Worm (Caenorhabditis elegans): Measurements from ENCODE around the gene T07G12.5.
A peak's percentile ranks its signal among the peaks of the same experiment; 100 is the strongest.

The T07G12.5 gene

DNA sequence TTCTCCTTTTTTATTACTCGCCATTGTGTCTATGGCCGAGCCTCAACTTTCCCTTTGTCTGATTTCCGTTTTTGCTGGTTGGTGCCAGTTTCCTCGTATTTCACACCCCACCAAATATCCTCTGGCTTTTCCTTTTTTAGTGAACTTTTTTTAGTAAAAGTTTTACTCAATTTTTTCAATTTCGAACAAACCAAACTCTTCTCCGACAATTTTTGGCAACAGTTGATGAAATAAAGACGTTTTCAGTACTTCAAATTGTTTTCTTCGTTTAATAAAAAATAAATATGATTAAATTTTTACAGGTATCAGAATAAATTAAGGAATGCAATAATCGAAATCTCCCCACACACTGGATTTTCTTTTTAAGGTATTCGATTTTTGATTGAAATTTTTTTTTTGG, 23.8 kb downstream of the T07G12.5 start, which contains the start of gene cal-4:
Gene cal-4 (plus strand): TSS at position 301 of the 400 bp plus-strand sequence.
- no peak for TF ChIP-seq mab-5 (tag; optimal IDR thresholded peaks at IDR 0.05)
- TF ChIP-seq sma-9 (GFP tag; optimal IDR thresholded peaks at IDR 0.05), result no peak
- TF ChIP-seq sma-9 (tag; optimal IDR thresholded peaks at IDR 0.05), result no peak
- no peak for TF ChIP-seq unc-55 (GFP tag; optimal IDR thresholded peaks at IDR 0.05)
- TF ChIP-seq blmp-1 (tag; optimal IDR thresholded peaks at IDR 0.05; ENCODE audit: insufficient read depth), result no peak
- no peak for TF ChIP-seq unc-39 (tag; optimal IDR thresholded peaks at IDR 0.05)
- TF ChIP-seq dmd-4 (tag; optimal IDR thresholded peaks at IDR 0.05), result no peak
- no peak for TF ChIP-seq nhr-25 (tag; optimal IDR thresholded peaks at IDR 0.05)
- no peak for TF ChIP-seq ama-1 (optimal IDR thresholded peaks at IDR 0.05)
- TF ChIP-seq R02D3.7 (tag; optimal IDR thresholded peaks at IDR 0.05), result no peak
- TF ChIP-seq ztf-4 (tag; optimal IDR thresholded peaks at IDR 0.05), result no peak
- TF ChIP-seq peb-1 (tag; optimal IDR thresholded peaks at IDR 0.05), result no peak
- TF ChIP-seq ceh-16 (tag; optimal IDR thresholded peaks at IDR 0.05), result no peak
- TF ChIP-seq elt-3 (tag; optimal IDR thresholded peaks at IDR 0.05), result no peak

DNA sequence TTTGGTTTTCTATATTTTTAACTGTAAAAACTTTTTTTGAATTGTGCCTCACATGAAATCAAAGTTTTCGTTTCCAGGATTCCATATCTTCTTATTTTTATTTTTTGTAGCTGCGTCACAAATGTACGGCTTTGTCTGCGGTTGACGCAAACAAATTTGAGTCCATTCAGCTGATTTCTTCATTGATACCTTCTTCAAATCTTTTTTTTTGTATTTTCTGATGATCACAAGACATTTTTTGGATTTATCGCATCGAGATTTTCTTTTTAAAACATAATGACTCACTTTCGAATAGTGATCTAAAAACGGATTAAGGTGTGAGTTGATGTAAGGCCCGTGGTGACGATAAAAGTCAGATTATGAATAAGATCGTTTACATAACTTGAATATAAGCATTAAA, 26.3 kb downstream of the T07G12.5 start:
- TF ChIP-seq C34F6.9 (tag; optimal IDR thresholded peaks at IDR 0.05) (no peak), mdl-1 (tag; optimal IDR thresholded peaks at IDR 0.05) (no peak), R02D3.7 (tag; optimal IDR thresholded peaks at IDR 0.05) (no peak), unc-62 (GFP tag; optimal IDR thresholded peaks at IDR 0.05) (no peak), elt-3 (tag; optimal IDR thresholded peaks at IDR 0.05) (no peak), nhr-12 (tag; optimal IDR thresholded peaks at IDR 0.05) (no peak), nhr-129 (tag; optimal IDR thresholded peaks at IDR 0.05) (no peak), peb-1 (tag; optimal IDR thresholded peaks at IDR 0.05) (no peak)

DNA sequence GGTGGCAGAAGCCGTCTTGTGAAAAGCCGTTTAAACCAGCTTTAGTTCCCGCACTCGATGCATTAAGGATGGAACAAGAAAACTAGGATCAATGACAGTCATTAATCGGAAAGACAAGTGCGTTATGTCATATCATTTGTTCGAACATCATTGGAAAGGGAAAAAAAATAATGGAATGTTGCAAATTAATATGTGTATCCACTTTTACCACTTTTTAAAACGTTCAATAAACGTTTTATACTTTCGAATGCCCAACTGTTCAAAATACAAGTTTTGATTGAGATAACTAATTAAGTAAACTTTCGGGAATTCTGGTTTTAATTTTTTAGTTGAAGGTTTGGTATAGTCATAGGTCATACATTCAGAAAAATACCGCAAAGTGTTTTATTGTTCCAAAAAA, 29.8 kb downstream of the T07G12.5 start, which contains the start of gene C02F4.4:
Gene C02F4.4 (minus strand): TSS at position 101 of the 400 bp plus-strand sequence.
- TF ChIP-seq elt-1 (tag; optimal IDR thresholded peaks at IDR 0.05), result no peak
- TF ChIP-seq ztf-4 (tag; optimal IDR thresholded peaks at IDR 0.05), result no peak
- no peak for TF ChIP-seq ceh-82 (tag; optimal IDR thresholded peaks at IDR 0.05)
- TF ChIP-seq alr-1 (tag; optimal IDR thresholded peaks at IDR 0.05), result no peak
- TF ChIP-seq ztf-1 (GFP tag; conservative IDR thresholded peaks at IDR 0.05), result no peak

DNA sequence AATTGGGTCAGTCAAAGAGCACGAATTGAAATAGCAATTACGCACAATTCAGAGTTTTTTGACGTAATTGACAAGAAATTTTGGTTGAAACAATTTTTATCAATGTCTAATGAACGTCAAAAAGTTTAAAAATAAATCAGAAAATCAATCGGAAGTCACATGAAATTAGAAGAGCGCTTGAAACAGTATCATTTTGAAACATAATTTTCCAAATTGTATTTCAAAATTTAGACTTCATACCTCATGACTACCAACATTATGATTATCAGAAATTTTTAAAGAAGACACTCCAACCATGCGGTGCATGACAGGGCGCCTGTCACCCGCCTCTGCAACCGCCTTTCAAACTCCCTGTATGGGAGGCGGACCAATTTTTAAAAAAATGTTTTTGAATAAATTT, 31.7 kb downstream of the T07G12.5 start:
- TF ChIP-seq sma-3 (GFP tag; optimal IDR thresholded peaks at IDR 0.05) (no peak), dmd-4 (tag; optimal IDR thresholded peaks at IDR 0.05) (no peak), nhr-23 (tag; optimal IDR thresholded peaks at IDR 0.05) (no peak), lin-39 (tag; optimal IDR thresholded peaks at IDR 0.05) (no peak)

DNA sequence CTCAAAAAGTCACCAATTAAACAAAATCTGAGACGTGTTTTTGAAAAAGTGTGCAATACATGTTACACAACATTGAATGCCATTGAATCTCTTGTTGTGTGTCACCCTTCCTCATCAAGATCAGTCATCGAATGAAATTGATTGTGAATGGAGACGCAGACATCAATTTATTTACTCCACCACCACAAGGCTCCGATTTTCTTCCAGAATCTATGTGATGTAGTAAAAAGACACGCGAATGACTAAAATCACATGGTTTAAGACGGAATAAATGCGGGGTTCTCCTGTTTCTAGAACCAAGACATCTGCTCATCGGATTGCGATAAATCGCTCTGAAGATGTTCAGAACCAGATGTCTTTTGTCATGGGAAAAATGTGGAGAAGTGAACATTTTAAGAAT, 32.2 kb downstream of the T07G12.5 start:
- TF ChIP-seq mbf-1 (tag; optimal IDR thresholded peaks at IDR 0.05) (no peak), sma-9 (GFP tag; optimal IDR thresholded peaks at IDR 0.05) (peak; percentile 16), sma-9 (tag; optimal IDR thresholded peaks at IDR 0.05) (no peak), sem-4 (tag; optimal IDR thresholded peaks at IDR 0.05) (no peak), ztf-4 (tag; optimal IDR thresholded peaks at IDR 0.05) (no peak), dmd-4 (tag; optimal IDR thresholded peaks at IDR 0.05) (no peak), mdl-1 (tag; optimal IDR thresholded peaks at IDR 0.05) (no peak), C34F6.9 (tag; optimal IDR thresholded peaks at IDR 0.05) (peak; percentile 49), nhr-129 (tag; optimal IDR thresholded peaks at IDR 0.05) (peak; percentile 75), elt-1 (tag; optimal IDR thresholded peaks at IDR 0.05) (no peak), nhr-23 (tag; optimal IDR thresholded peaks at IDR 0.05) (no peak), unc-55 (GFP tag; optimal IDR thresholded peaks at IDR 0.05) (no peak), F13H6.1 (tag; optimal IDR thresholded peaks at IDR 0.05) (peak; percentile 18), nhr-6 (tag; optimal IDR thresholded peaks at IDR 0.05) (no peak), blmp-1 (tag; optimal IDR thresholded peaks at IDR 0.05; ENCODE audit: insufficient read depth) (no peak)

DNA sequence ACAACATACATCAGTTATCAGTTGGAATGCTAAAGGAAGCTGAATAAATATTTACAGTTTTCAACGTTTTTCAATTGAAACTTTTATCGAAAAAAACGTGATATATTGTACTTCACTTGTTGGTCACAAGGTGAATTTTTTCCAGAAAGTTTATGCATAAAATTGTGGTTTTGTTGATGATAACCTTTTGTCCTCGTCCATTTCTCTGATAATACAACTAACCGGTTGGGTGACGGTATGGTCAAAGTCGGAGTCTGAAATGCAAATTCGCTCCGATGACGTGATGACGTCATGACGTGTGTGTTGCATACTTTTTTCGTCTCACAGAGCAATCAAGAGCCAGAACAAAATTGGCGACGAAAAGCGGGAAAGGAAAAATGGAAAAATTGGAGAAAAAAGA, 33.5 kb downstream of the T07G12.5 start:
- TF ChIP-seq ztf-4 (tag; optimal IDR thresholded peaks at IDR 0.05) (no peak), lsy-2 (tag; optimal IDR thresholded peaks at IDR 0.05) (no peak), lin-11 (tag; optimal IDR thresholded peaks at IDR 0.05) (no peak), nhr-129 (tag; optimal IDR thresholded peaks at IDR 0.05) (peak; percentile 39), crh-2 (tag; optimal IDR thresholded peaks at IDR 0.05) (peak; percentile 70), unc-39 (tag; optimal IDR thresholded peaks at IDR 0.05) (no peak), sem-4 (tag; optimal IDR thresholded peaks at IDR 0.05) (no peak), zag-1 (tag; optimal IDR thresholded peaks at IDR 0.05) (peak; percentile 3), F13H6.1 (tag; optimal IDR thresholded peaks at IDR 0.05) (peak; percentile 53), unc-55 (GFP tag; optimal IDR thresholded peaks at IDR 0.05) (peak; percentile 38), Y55F3AM.14 (GFP tag; optimal IDR thresholded peaks at IDR 0.05) (no peak), alr-1 (tag; optimal IDR thresholded peaks at IDR 0.05) (no peak), ama-1 (optimal IDR thresholded peaks at IDR 0.05) (peak; percentile 14), sma-9 (GFP tag; optimal IDR thresholded peaks at IDR 0.05) (peak; percentile 65), sma-9 (tag; optimal IDR thresholded peaks at IDR 0.05) (no peak), unc-62 (GFP tag; optimal IDR thresholded peaks at IDR 0.05) (no peak), mab-5 (tag; optimal IDR thresholded peaks at IDR 0.05) (no peak), nhr-6 (tag; optimal IDR thresholded peaks at IDR 0.05) (no peak), nhr-21 (tag; optimal IDR thresholded peaks at IDR 0.05) (peak; percentile 11), nhr-237 (tag; optimal IDR thresholded peaks at IDR 0.05) (no peak), sma-3 (GFP tag; optimal IDR thresholded peaks at IDR 0.05) (peak; percentile 33), ztf-11 (tag; optimal IDR thresholded peaks at IDR 0.05) (no peak), nhr-10 (tag; optimal IDR thresholded peaks at IDR 0.05) (no peak), nhr-23 (tag; optimal IDR thresholded peaks at IDR 0.05) (no peak), blmp-1 (tag; optimal IDR thresholded peaks at IDR 0.05; ENCODE audit: insufficient read depth) (no peak), lin-39 (tag; optimal IDR thresholded peaks at IDR 0.05) (no peak), skn-1 (tag; optimal IDR thresholded peaks at IDR 0.05) (no peak), elt-1 (tag; optimal IDR thresholded peaks at IDR 0.05) (no peak)

All from whole organism, L2 larva.